Worm (Caenorhabditis elegans): Measurements from ENCODE around the gene acl-3.

The acl-3 gene

DNA sequence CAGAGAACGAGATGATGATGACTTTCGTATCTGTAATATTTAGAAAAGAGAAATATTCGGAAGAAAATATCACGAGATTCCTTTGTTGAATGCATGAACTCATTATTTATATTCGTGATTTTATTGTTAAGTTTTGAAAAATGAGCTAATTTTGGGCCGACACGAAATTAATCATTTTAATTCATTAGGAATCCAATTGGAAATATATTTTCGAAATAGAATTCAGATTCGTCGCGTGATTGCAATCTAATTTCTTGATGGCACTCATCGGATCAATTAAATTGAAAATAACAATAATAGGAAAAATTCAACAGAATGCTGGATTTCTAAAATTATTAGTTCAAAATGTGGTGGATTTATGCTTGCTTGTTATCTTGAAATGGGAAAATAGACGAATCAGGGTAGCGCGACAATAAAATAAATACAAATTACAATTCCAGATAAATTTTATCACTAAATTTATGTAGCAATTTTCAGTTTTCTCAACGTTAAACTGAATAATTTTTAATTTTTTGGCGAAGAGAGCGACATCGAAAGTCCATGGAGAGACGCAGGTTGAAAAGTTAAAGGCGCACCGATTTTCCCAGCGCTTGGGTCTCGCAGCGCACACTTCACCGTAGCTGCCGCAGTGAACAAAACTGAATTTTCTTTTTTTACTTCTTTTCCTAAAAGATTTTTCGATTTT lies 50.0 kb downstream of the acl-3 start (continued):
- no peak for TF ChIP-seq mdl-1 (tag; optimal IDR thresholded peaks at IDR 0.05)
- no peak for TF ChIP-seq ZK546.5 (tag; optimal IDR thresholded peaks at IDR 0.05)
